Fruit fly (Drosophila melanogaster): ENCODE measurements around the gene ppk16.

Gene ppk16

dm6 chr2L:9758856-9759255 lies 16.0 kb downstream of the ppk16 start (continued):
- TF ChIP-seq CG7987 (GFP tag; optimal IDR thresholded peaks at IDR 0.05) (peak; percentile 60), CG8290 (GFP tag; optimal IDR thresholded peaks at IDR 0.05) (no peak), CG8290 (tag; optimal IDR thresholded peaks at IDR 0.05) (peak in 1 of 2 experiments; percentile 90), az2 (GFP tag; optimal IDR thresholded peaks at IDR 0.05) (peak; percentile 61), PHDP (tag; optimal IDR thresholded peaks at IDR 0.05) (peak; percentile 20), CG5953 (GFP tag; IDR thresholded peaks at IDR 0.05) (0 out of 2 replicates have a peak, but pooled peaks have one; percentile 18), CG30403 (GFP tag; optimal IDR thresholded peaks at IDR 0.05) (peak; percentile 52), CG15269 (tag; optimal IDR thresholded peaks at IDR 0.05) (peak; percentile 47), CG9609 (GFP tag; optimal IDR thresholded peaks at IDR 0.05) (peak; percentile 66), HmgD (GFP tag; optimal IDR thresholded peaks at IDR 0.05) (peak; percentile 79), CG8089 (GFP tag; optimal IDR thresholded peaks at IDR 0.05) (no peak), lbe (GFP tag; optimal IDR thresholded peaks at IDR 0.05) (peak; percentile 25), CG6272 (GFP tag; IDR thresholded peaks at IDR 0.05) (peak; percentile 76), CG7963 (GFP tag; IDR thresholded peaks at IDR 0.05; ENCODE audit: partially characterized antibody) (peak; percentile 82), CG1832 (GFP tag; optimal IDR thresholded peaks at IDR 0.05) (no peak), amos (GFP tag; IDR thresholded peaks at IDR 0.05; ENCODE audit: partially characterized antibody) (peak; percentile 94), slp2 (GFP tag; optimal IDR thresholded peaks at IDR 0.05) (no peak), CG33213 (GFP tag; optimal IDR thresholded peaks at IDR 0.05) (peak; percentile 53), CG4730 (GFP tag; IDR thresholded peaks at IDR 0.05) (peak; percentile 28; the same call in 1 of the 2 replicates), pfk (GFP tag; optimal IDR thresholded peaks at IDR 0.05) (no peak), NFAT (GFP tag; IDR thresholded peaks at IDR 0.05) (peak; percentile 86), CG6765 (GFP tag; optimal IDR thresholded peaks at IDR 0.05) (no peak), CG1603 (tag; optimal IDR thresholded peaks at IDR 0.05) (peak; percentile 76), Awh (GFP tag; IDR thresholded peaks at IDR 0.05) (0 out of 2 replicates have a peak, but pooled peaks have one; percentile 12), CG4282 (GFP tag; optimal IDR thresholded peaks at IDR 0.05) (peak; percentile 4), Xrp1 (GFP tag; IDR thresholded peaks at IDR 0.05) (peak; percentile 39; the same call in 1 of the 2 replicates), CG1233 (GFP tag; optimal IDR thresholded peaks at IDR 0.05) (peak; percentile 50), crp (GFP tag; optimal IDR thresholded peaks at IDR 0.05) (no peak), tll (GFP tag; optimal IDR thresholded peaks at IDR 0.05) (no peak), Mrtf (GFP tag; IDR thresholded peaks at IDR 0.05) (peak; percentile 54; the same call in 1 of the 3 replicates), Aef1 (GFP tag; IDR thresholded peaks at IDR 0.05) (peak; percentile 93), jumu (GFP tag; optimal IDR thresholded peaks at IDR 0.05) (peak; percentile 48), CG11696 (GFP tag; IDR thresholded peaks at IDR 0.05) (no peak), Lpt (GFP tag; optimal IDR thresholded peaks at IDR 0.05) (no peak), CG32767 (GFP tag; IDR thresholded peaks at IDR 0.05) (0 out of 2 replicates have a peak, but pooled peaks have one; percentile 40), sob (GFP tag; IDR thresholded peaks at IDR 0.05) (peak; percentile 84), C15 (GFP tag; IDR thresholded peaks at IDR 0.05) (no peak), run (tag; optimal IDR thresholded peaks at IDR 0.05) (no peak), al (GFP tag; IDR thresholded peaks at IDR 0.05) (peak; percentile 58), MESR4 (GFP tag; optimal IDR thresholded peaks at IDR 0.05) (peak; percentile 80), CG4854 (GFP tag; optimal IDR thresholded peaks at IDR 0.05) (no peak), Oaz (GFP tag; IDR thresholded peaks at IDR 0.05) (no peak), CG8924 (tag; optimal IDR thresholded peaks at IDR 0.05) (peak; percentile 61), Nf-YA (GFP tag; IDR thresholded peaks at IDR 0.05) (peak; percentile 54; the same call in 1 of the 2 replicates), Xbp1 (GFP tag; optimal IDR thresholded peaks at IDR 0.05) (peak; percentile 67), ab (GFP tag; optimal IDR thresholded peaks at IDR 0.05) (no peak), gsb-n (tag; optimal IDR thresholded peaks at IDR 0.05) (peak; percentile 99), CG6813 (GFP tag; optimal IDR thresholded peaks at IDR 0.05) (peak; percentile 11), onecut (GFP tag; IDR thresholded peaks at IDR 0.05) (peak; percentile 59; the same call in 1 of the 2 replicates), Max (GFP tag; optimal IDR thresholded peaks at IDR 0.05) (no peak), br (optimal IDR thresholded peaks at IDR 0.05) (no peak), dpn (GFP tag; optimal IDR thresholded peaks at IDR 0.05) (peak; percentile 22 to 68)
